Fruit fly (Drosophila melanogaster): ENCODE results near the gene mtSSB.

mtSSB gene

dm6 chr3R:16242461-16242934, 37.4 kb upstream of the mtSSB start (continued):
- no peak for TF ChIP-seq bab2 (GFP tag; optimal IDR thresholded peaks at IDR 0.05)
- TF ChIP-seq CG12659 (GFP tag; optimal IDR thresholded peaks at IDR 0.05): peak; percentile 49
- no peak for TF ChIP-seq CG14050 (GFP tag; IDR thresholded peaks at IDR 0.05)
- peak; percentile 74 for TF ChIP-seq scrt (GFP tag; optimal IDR thresholded peaks at IDR 0.05)
- peak; percentile 61 for TF ChIP-seq CHES-1-like (GFP tag; optimal IDR thresholded peaks at IDR 0.05)
- no peak for TF ChIP-seq HHEX (GFP tag; optimal IDR thresholded peaks at IDR 0.05)
- TF ChIP-seq CG8388 (GFP tag; optimal IDR thresholded peaks at IDR 0.05): no peak
- TF ChIP-seq CG30020 (tag; optimal IDR thresholded peaks at IDR 0.05): no peak
- no peak for TF ChIP-seq Atf-2 (GFP tag; optimal IDR thresholded peaks at IDR 0.05)
- TF ChIP-seq vfl (GFP tag; optimal IDR thresholded peaks at IDR 0.05): no peak
- TF ChIP-seq CG30403 (GFP tag; optimal IDR thresholded peaks at IDR 0.05): no peak
- no peak for TF ChIP-seq CG11085 (GFP tag; IDR thresholded peaks at IDR 0.05)
- peak; percentile 34 for TF ChIP-seq Myb (GFP tag; optimal IDR thresholded peaks at IDR 0.05)
- TF ChIP-seq Kr (GFP tag; optimal IDR thresholded peaks at IDR 0.05): peak; percentile 67
- peak; percentile 44 for TF ChIP-seq CG7839 (tag; optimal IDR thresholded peaks at IDR 0.05)
- no peak for TF ChIP-seq Spps (tag; optimal IDR thresholded peaks at IDR 0.05)
- no peak for TF ChIP-seq sim (GFP tag; IDR thresholded peaks at IDR 0.05)
- TF ChIP-seq psq (GFP tag; optimal IDR thresholded peaks at IDR 0.05): peak; percentile 78
- TF ChIP-seq unpg (GFP tag; optimal IDR thresholded peaks at IDR 0.05): peak; percentile 1
- TF ChIP-seq CG3726 (GFP tag; IDR thresholded peaks at IDR 0.05): no peak
- no peak for TF ChIP-seq z (GFP tag; IDR thresholded peaks at IDR 0.05)
- peak; percentile 89 for TF ChIP-seq CG13894 (tag; optimal IDR thresholded peaks at IDR 0.05)
- no peak for TF ChIP-seq row (GFP tag; IDR thresholded peaks at IDR 0.05)
- TF ChIP-seq CG12155 (GFP tag; optimal IDR thresholded peaks at IDR 0.05): peak; percentile 50
- TF ChIP-seq Drgx (GFP tag; IDR thresholded peaks at IDR 0.05): no peak
- no peak for TF ChIP-seq ase (GFP tag; IDR thresholded peaks at IDR 0.05)
- no peak for TF ChIP-seq CG12744 (GFP tag; optimal IDR thresholded peaks at IDR 0.05)
- TF ChIP-seq CG13775 (GFP tag; optimal IDR thresholded peaks at IDR 0.05): no peak
- TF ChIP-seq fd64A (GFP tag; optimal IDR thresholded peaks at IDR 0.05): peak; percentile 33
- no peak for TF ChIP-seq Ada2b (GFP tag; IDR thresholded peaks at IDR 0.05)
- TF ChIP-seq CG16813 (GFP tag; IDR thresholded peaks at IDR 0.05; ENCODE audit: partially characterized antibody): no peak
- TF ChIP-seq lmd (GFP tag; IDR thresholded peaks at IDR 0.05): no peak
- peak; percentile 41; the same call in 1 of the 2 replicates for TF ChIP-seq onecut (GFP tag; IDR thresholded peaks at IDR 0.05)
- TF ChIP-seq CG18262 (tag; optimal IDR thresholded peaks at IDR 0.05): peak; percentile 40
- peak in 1 of 2 experiments; percentile 42 for TF ChIP-seq tll (GFP tag; optimal IDR thresholded peaks at IDR 0.05)
- TF ChIP-seq CG13424 (tag; optimal IDR thresholded peaks at IDR 0.05): no peak
- no peak for TF ChIP-seq CG6654 (GFP tag; optimal IDR thresholded peaks at IDR 0.05)
- TF ChIP-seq CG6765 (GFP tag; optimal IDR thresholded peaks at IDR 0.05): peak; percentile 35
- peak; percentile 72 for TF ChIP-seq CG8924 (tag; optimal IDR thresholded peaks at IDR 0.05)
- TF ChIP-seq CG16815 (GFP tag; optimal IDR thresholded peaks at IDR 0.05): no peak
- TF ChIP-seq Lim3 (GFP tag; IDR thresholded peaks at IDR 0.05): no peak
- TF ChIP-seq Lpt (GFP tag; optimal IDR thresholded peaks at IDR 0.05): no peak
- TF ChIP-seq CG10959 (GFP tag; IDR thresholded peaks at IDR 0.05): no peak
- TF ChIP-seq al (GFP tag; IDR thresholded peaks at IDR 0.05): no peak
- no peak for TF ChIP-seq vvl (GFP tag; IDR thresholded peaks at IDR 0.05)
- peak; percentile 77 for TF ChIP-seq CG18599 (GFP tag; optimal IDR thresholded peaks at IDR 0.05)
- no peak for TF ChIP-seq pum (GFP tag; optimal IDR thresholded peaks at IDR 0.05)
- no peak for TF ChIP-seq CG9609 (GFP tag; optimal IDR thresholded peaks at IDR 0.05)
- TF ChIP-seq CG6683 (GFP tag; optimal IDR thresholded peaks at IDR 0.05): peak; percentile 57
- peak; percentile 10 for TF ChIP-seq exex (tag; optimal IDR thresholded peaks at IDR 0.05)
- no peak for TF ChIP-seq CG5953 (GFP tag; IDR thresholded peaks at IDR 0.05)
- peak; percentile 60 for TF ChIP-seq CG10209 (GFP tag; optimal IDR thresholded peaks at IDR 0.05)

All from whole organism, embryonic.